Fruit fly (Drosophila melanogaster): ENCODE measurements around the gene CG8677.

The CG8677 gene

dm6 chr2L:21197178-21197577, 23.9 kb upstream of the CG8677 start (continued):
- TF ChIP-seq Gug (GFP tag; IDR thresholded peaks at IDR 0.05) = no peak
- peak; percentile 28 for TF ChIP-seq Lpt (GFP tag; optimal IDR thresholded peaks at IDR 0.05)
- peak; percentile 47 for TF ChIP-seq CG3919 (GFP tag; optimal IDR thresholded peaks at IDR 0.05)
- TF ChIP-seq esn (GFP tag; optimal IDR thresholded peaks at IDR 0.05) = no peak
- no peak for TF ChIP-seq Ets96B (tag; optimal IDR thresholded peaks at IDR 0.05)
- peak; percentile 10 for TF ChIP-seq cyc (GFP tag; optimal IDR thresholded peaks at IDR 0.05)
- peak; percentile 17 for TF ChIP-seq Sox102F (GFP tag; optimal IDR thresholded peaks at IDR 0.05)
- peak; percentile 22 for TF ChIP-seq CG10669 (GFP tag; optimal IDR thresholded peaks at IDR 0.05)
- TF ChIP-seq fd59A (GFP tag; optimal IDR thresholded peaks at IDR 0.05) = no peak
- TF ChIP-seq CG8119 (GFP tag; IDR thresholded peaks at IDR 0.05) = 0 out of 3 replicates have a peak, but pooled peaks have one; percentile 43
- peak; percentile 23 for TF ChIP-seq CG4318 (GFP tag; optimal IDR thresholded peaks at IDR 0.05)
- peak; percentile 71 for TF ChIP-seq svp (GFP tag)
- peak; percentile 56 for TF ChIP-seq CG32006 (GFP tag; optimal IDR thresholded peaks at IDR 0.05)
- no peak for TF ChIP-seq CG34406 (GFP tag; optimal IDR thresholded peaks at IDR 0.05)
- peak; percentile 21 for TF ChIP-seq pdm3 (GFP tag; optimal IDR thresholded peaks at IDR 0.05)
- no peak for TF ChIP-seq Blimp-1 (GFP tag; optimal IDR thresholded peaks at IDR 0.05)
- TF ChIP-seq fd85E (GFP tag; optimal IDR thresholded peaks at IDR 0.05) = no peak
- TF ChIP-seq OdsH (GFP tag; optimal IDR thresholded peaks at IDR 0.05) = peak; percentile 34
- TF ChIP-seq CG6854 (GFP tag; optimal IDR thresholded peaks at IDR 0.05) = no peak
- peak; percentile 26 for TF ChIP-seq Sox14 (GFP tag; optimal IDR thresholded peaks at IDR 0.05)
- TF ChIP-seq Met (GFP tag; optimal IDR thresholded peaks at IDR 0.05) = peak; percentile 16

DNA sequence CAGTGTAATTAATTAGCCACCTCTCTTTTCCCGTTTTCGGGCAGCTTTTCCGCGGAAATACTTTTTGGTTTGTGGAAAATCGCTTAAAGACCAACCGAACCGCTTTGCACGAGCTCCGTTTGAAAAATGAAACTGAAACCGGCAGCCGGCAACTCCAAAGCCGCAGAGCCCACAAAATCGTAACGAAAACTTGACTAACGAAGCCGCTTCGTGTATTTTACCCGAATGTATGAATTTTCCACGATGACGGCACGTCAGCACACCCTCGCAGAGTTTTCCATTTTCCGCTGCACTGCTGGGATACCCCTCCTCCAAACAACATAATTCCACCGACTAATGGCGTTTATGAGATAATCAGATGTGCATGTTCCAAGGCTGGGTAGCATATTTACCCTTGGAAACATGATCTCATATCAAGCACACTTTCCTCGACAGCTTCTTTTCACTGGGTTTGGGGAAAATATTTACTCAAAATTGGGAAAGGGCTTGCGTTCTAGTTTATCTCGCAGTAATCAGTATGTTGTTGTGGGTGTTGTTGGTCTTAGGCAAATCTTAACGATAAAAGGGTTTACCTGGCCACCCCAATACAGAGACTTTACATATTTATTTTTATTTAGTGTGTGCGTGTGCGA, 22.4 kb upstream of the CG8677 start, which contains the start of gene Ret:
Gene Ret (minus strand): TSS at position 130 of the 632 bp plus-strand sequence.
- TF ChIP-seq CG15336 (GFP tag; IDR thresholded peaks at IDR 0.05) = 0 out of 2 replicates have a peak, but pooled peaks have one; percentile 18
- peak; percentile 68 for TF ChIP-seq fkh (GFP tag; optimal IDR thresholded peaks at IDR 0.05)
- peak; percentile 14 for TF ChIP-seq CG6276 (GFP tag; optimal IDR thresholded peaks at IDR 0.05)
- no peak for TF ChIP-seq CG34406 (GFP tag; optimal IDR thresholded peaks at IDR 0.05)
- TF ChIP-seq CG6854 (GFP tag; optimal IDR thresholded peaks at IDR 0.05) = no peak
- TF ChIP-seq CG8119 (GFP tag; IDR thresholded peaks at IDR 0.05) = 0 out of 3 replicates have a peak, but pooled peaks have one; percentile 31
- TF ChIP-seq fd85E (GFP tag; optimal IDR thresholded peaks at IDR 0.05) = no peak
- no peak for TF ChIP-seq CG10631 (GFP tag; optimal IDR thresholded peaks at IDR 0.05)

- TF ChIP-seq Ets21C (GFP tag; optimal IDR thresholded peaks at IDR 0.05) (no peak), salr (GFP tag; optimal IDR thresholded peaks at IDR 0.05) (no peak), esn (GFP tag; optimal IDR thresholded peaks at IDR 0.05) (no peak), CG15336 (GFP tag; IDR thresholded peaks at IDR 0.05) (no peak), svp (GFP tag) (no peak), CG34406 (GFP tag; optimal IDR thresholded peaks at IDR 0.05) (no peak), CG6854 (GFP tag; optimal IDR thresholded peaks at IDR 0.05) (no peak), CG8319 (GFP tag; optimal IDR thresholded peaks at IDR 0.05) (no peak), vri (GFP tag; optimal IDR thresholded peaks at IDR 0.05) (no peak), CG8632 (GFP tag; optimal IDR thresholded peaks at IDR 0.05) (no peak), CG3919 (GFP tag; optimal IDR thresholded peaks at IDR 0.05) (no peak), CG16779 (tag; optimal IDR thresholded peaks at IDR 0.05) (no peak), CG1621 (tag; optimal IDR thresholded peaks at IDR 0.05) (no peak), CG6808 (GFP tag; optimal IDR thresholded peaks at IDR 0.05) (no peak), Eip75B (GFP tag; optimal IDR thresholded peaks at IDR 0.05) (no peak)
Observed at dm6 chr2L:21200275-21200674, 20.8 kb upstream of the CG8677 start, which contains the start of gene CG31624. TSS of gene CG31624 (minus strand) at chr2L:21200375.

- TF ChIP-seq Hr39 (GFP tag; optimal IDR thresholded peaks at IDR 0.05) (no peak), CG11902 (GFP tag; optimal IDR thresholded peaks at IDR 0.05) (no peak), fd85E (GFP tag; optimal IDR thresholded peaks at IDR 0.05) (no peak), CG6808 (GFP tag; optimal IDR thresholded peaks at IDR 0.05) (no peak), Hr4 (GFP tag; optimal IDR thresholded peaks at IDR 0.05) (no peak), pdm3 (GFP tag; optimal IDR thresholded peaks at IDR 0.05) (no peak), Eip78C (GFP tag) (no peak), CG11762 (GFP tag; optimal IDR thresholded peaks at IDR 0.05; ENCODE audit: insufficient read depth) (no peak), dac (GFP tag; optimal IDR thresholded peaks at IDR 0.05) (no peak), CG8319 (GFP tag; optimal IDR thresholded peaks at IDR 0.05) (no peak), achi (GFP tag; optimal IDR thresholded peaks at IDR 0.05) (no peak), CG10631 (GFP tag; optimal IDR thresholded peaks at IDR 0.05) (no peak), eg (GFP tag; IDR thresholded peaks at IDR 0.05) (no peak), topi (GFP tag; optimal IDR thresholded peaks at IDR 0.05) (no peak), svp (GFP tag) (no peak), OdsH (GFP tag; optimal IDR thresholded peaks at IDR 0.05) (no peak), Lpt (GFP tag; optimal IDR thresholded peaks at IDR 0.05) (no peak), CG6163 (GFP tag; IDR thresholded peaks at IDR 0.05) (no peak), Blimp-1 (GFP tag; optimal IDR thresholded peaks at IDR 0.05) (no peak), Ets96B (tag; optimal IDR thresholded peaks at IDR 0.05) (no peak)
Observed at dm6 chr2L:21202702-21203101, 18.4 kb upstream of the CG8677 start, which contains the start of gene CG31988. TSS of gene CG31988 (minus strand) at chr2L:21202802.

Data from whole organism, prepupa.